Worm (Caenorhabditis elegans) whole organism, mixed stage, embryonic: Measurements from ENCODE around the gene srh-136.

Experiments used
- M03D4.4 ChIP-seq: sonication (generic microtip); optimal IDR thresholded peaks from 2 replicates; lab custom pipeline; 2017; ENCODE audit warnings: mild to moderate bottlenecking, missing genetic modification characterization, missing compliant biosample characterization
- bed-3 ChIP-seq: fragments of 200-800 bp; sonication (Bioruptor generic); optimal IDR thresholded peaks from 3 replicates; lab custom pipeline; 2018; ENCODE audit warnings: mild to moderate bottlenecking, missing genetic modification characterization, moderate library complexity, missing compliant biosample characterization
- blmp-1 ChIP-seq: fragments of 150-350 bp; optimal IDR thresholded peaks from 2 replicates; lab custom pipeline; 2014; ENCODE audit warnings: missing biosample characterization, missing genetic modification characterization
- ceh-39 ChIP-seq: fragments of 150-350 bp; optimal IDR thresholded peaks from 2 replicates; lab custom pipeline; 2014; ENCODE audit warnings: missing biosample characterization, missing genetic modification characterization
- ceh-43 ChIP-seq: fragments of 200-800 bp; sonication (Bioruptor generic); optimal IDR thresholded peaks from 2 replicates; lab custom pipeline; 2018; ENCODE audit warnings: mild to moderate bottlenecking, missing genetic modification characterization, moderate library complexity, missing compliant biosample characterization
- ceh-83 ChIP-seq: fragments of 200-800 bp; sonication (Bioruptor generic); optimal IDR thresholded peaks from 2 replicates; lab custom pipeline; 2018; ENCODE audit warnings: mild to moderate bottlenecking, missing genetic modification characterization, missing compliant biosample characterization
- ces-1 ChIP-seq: fragments of 150-350 bp; optimal IDR thresholded peaks from 2 replicates; lab custom pipeline; 2014; ENCODE audit warnings: missing biosample characterization, missing genetic modification reagents, missing genetic modification characterization
- cnd-1 ChIP-seq: fragments of 200-800 bp; sonication (Bioruptor generic); optimal IDR thresholded peaks from 2 replicates; lab custom pipeline; 2018; ENCODE audit warnings: mild to moderate bottlenecking, missing genetic modification characterization, missing compliant biosample characterization
- drap-1 ChIP-seq: fragments of 200-800 bp; sonication (Bioruptor generic); optimal IDR thresholded peaks from 3 replicates; lab custom pipeline; 2018; ENCODE audit warnings: mild to moderate bottlenecking, missing genetic modification characterization, missing compliant biosample characterization
- flh-1 ChIP-seq: fragments of 200-800 bp; sonication (Bioruptor generic); optimal IDR thresholded peaks from 2 replicates; lab custom pipeline; 2018; ENCODE audit warnings: mild to moderate bottlenecking, missing genetic modification characterization, moderate library complexity, missing compliant biosample characterization
- ham-2 ChIP-seq: fragments of 200-800 bp; sonication (Bioruptor generic); optimal IDR thresholded peaks from 2 replicates; lab custom pipeline; 2018; ENCODE audit warnings: mild to moderate bottlenecking, missing genetic modification characterization, missing compliant biosample characterization
- hlh-1 ChIP-seq: fragments of 150-350 bp; optimal IDR thresholded peaks from 2 replicates; lab custom pipeline; 2014; ENCODE audit warnings: missing biosample characterization, missing genetic modification reagents, missing genetic modification characterization
- lin-32 ChIP-seq: fragments of 200-800 bp; sonication (Bioruptor generic); optimal IDR thresholded peaks from 2 replicates; lab custom pipeline; 2018; ENCODE audit warnings: mild to moderate bottlenecking, missing genetic modification characterization, missing compliant biosample characterization
- lsy-2 ChIP-seq: fragments of 150-350 bp; optimal IDR thresholded peaks from 2 replicates; lab custom pipeline; 2014; ENCODE audit warnings: missing biosample characterization, missing genetic modification characterization
- mab-5 ChIP-seq: fragments of 150-350 bp; optimal IDR thresholded peaks from 2 replicates; lab custom pipeline; 2014; ENCODE audit warnings: missing biosample characterization, missing genetic modification characterization
- mep-1 ChIP-seq: fragments of 150-350 bp; optimal IDR thresholded peaks from 2 replicates; lab custom pipeline; 2017; ENCODE audit warnings: missing biosample characterization, missing genetic modification reagents, missing genetic modification characterization, inconsistent platforms
- mls-2 ChIP-seq: sonication (generic microtip); optimal IDR thresholded peaks from 2 replicates; lab custom pipeline; 2016; ENCODE audit warnings: mild to moderate bottlenecking, missing genetic modification characterization, moderate library complexity, missing compliant biosample characterization
- nhr-12 ChIP-seq: fragments of 150-350 bp; optimal IDR thresholded peaks from 2 replicates; lab custom pipeline; 2014; ENCODE audit warnings: missing biosample characterization, missing genetic modification characterization
- nhr-2 ChIP-seq: fragments of 150-350 bp; optimal IDR thresholded peaks from 2 replicates; lab custom pipeline; 2014; ENCODE audit warnings: missing biosample characterization, missing genetic modification characterization
- nhr-237 ChIP-seq: fragments of 150-350 bp; optimal IDR thresholded peaks from 2 replicates; lab custom pipeline; 2014; ENCODE audit warnings: missing biosample characterization, missing genetic modification characterization
- nhr-28 ChIP-seq: fragments of 150-350 bp; optimal IDR thresholded peaks from 2 replicates; lab custom pipeline; 2014; ENCODE audit warnings: missing biosample characterization, missing genetic modification characterization
- nhr-76 ChIP-seq: sonication (generic microtip); optimal IDR thresholded peaks from 2 replicates; lab custom pipeline; 2017; ENCODE audit warnings: missing biosample characterization, missing genetic modification characterization
- pha-4 ChIP-seq: fragments of 150-350 bp; optimal IDR thresholded peaks from 2 replicates; lab custom pipeline; 2018; ENCODE audit warnings: missing biosample characterization, missing genetic modification reagents, missing genetic modification characterization
- sem-2 ChIP-seq: fragments of 200-800 bp; sonication (Bioruptor generic); optimal IDR thresholded peaks from 2 replicates; lab custom pipeline; 2018; ENCODE audit warnings: mild to moderate bottlenecking, missing genetic modification characterization, missing compliant biosample characterization
- snpc-4 ChIP-seq: fragments of 150-350 bp; optimal IDR thresholded peaks from 2 replicates; lab custom pipeline; 2014; ENCODE audit warnings: missing biosample characterization, missing genetic modification characterization
- sptf-1 ChIP-seq: sonication (generic microtip); optimal IDR thresholded peaks from 2 replicates; lab custom pipeline; 2017; ENCODE audit warnings: mild to moderate bottlenecking, missing genetic modification characterization, moderate library complexity, missing compliant biosample characterization
- unc-120 ChIP-seq: sonication (generic microtip); optimal IDR thresholded peaks from 2 replicates; lab custom pipeline; 2017; ENCODE audit warnings: missing genetic modification characterization, missing compliant biosample characterization; ENCODE audit not compliant: poor library complexity, severe bottlenecking
- unc-39 ChIP-seq: fragments of 150-350 bp; optimal IDR thresholded peaks from 2 replicates; lab custom pipeline; 2014; ENCODE audit warnings: missing biosample characterization, missing genetic modification characterization
- unc-62 ChIP-seq: fragments of 150-350 bp; optimal IDR thresholded peaks from 2 replicates; lab custom pipeline; 2014; ENCODE audit warnings: missing biosample characterization, missing genetic modification reagents, missing genetic modification characterization
- zip-8 ChIP-seq: fragments of 150-350 bp; optimal IDR thresholded peaks from 2 replicates; lab custom pipeline; 2014; ENCODE audit warnings: missing biosample characterization, missing genetic modification characterization
- ztf-11 ChIP-seq: fragments of 150-350 bp; optimal IDR thresholded peaks from 2 replicates; lab custom pipeline; 2014; ENCODE audit warnings: missing biosample characterization, missing genetic modification characterization

srh-136 gene

DNA sequence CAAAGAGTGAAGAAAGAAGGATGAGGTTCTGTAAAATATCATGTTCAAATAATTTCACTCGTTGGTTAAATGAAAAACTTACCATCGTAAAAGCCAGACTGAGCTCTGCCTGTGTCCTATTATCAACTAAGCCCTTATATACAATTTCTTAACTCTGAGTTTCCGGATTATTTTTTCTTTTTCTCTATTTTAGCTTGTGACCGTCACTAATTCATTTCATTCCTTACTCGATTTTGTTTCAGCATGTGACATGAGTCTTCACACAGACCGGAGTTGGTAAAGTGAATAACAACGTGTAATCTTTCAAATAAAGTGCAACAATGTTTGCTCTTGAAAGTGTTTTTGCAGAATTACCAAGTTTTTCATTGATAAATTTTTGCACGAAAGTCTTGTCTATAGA is 36.6 kb upstream of the srh-136 start, which contains the start of gene cpr-2:
Gene cpr-2 (minus strand): TSS at position 101 of the 400 bp plus-strand sequence.
- no peak for TF ChIP-seq nhr-12

DNA sequence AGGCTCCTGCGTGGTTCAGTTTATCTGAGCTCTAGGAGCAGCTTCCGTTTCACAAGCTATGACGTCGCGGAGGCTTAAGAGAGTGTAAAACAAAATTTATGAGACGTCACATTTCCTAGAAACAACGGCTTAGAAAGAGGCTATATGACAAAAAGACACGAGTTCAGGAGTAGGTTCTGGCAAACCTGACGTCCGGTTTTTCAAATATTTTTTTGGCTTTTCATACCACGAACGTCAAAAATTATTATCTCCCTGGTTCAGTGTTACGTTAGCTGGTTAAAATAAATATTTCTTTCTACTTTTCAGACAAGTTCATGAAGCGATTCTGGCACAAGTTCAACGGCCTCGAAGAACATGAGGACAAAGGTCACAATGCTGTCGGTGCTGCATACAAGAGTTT is 30.4 kb upstream of the srh-136 start, which contains the start of gene F36D3.16:
Gene F36D3.16 (plus strand): TSS at position 301 of the 400 bp plus-strand sequence.
- TF ChIP-seq ceh-39, result no peak
- no peak for TF ChIP-seq unc-39
- no peak for TF ChIP-seq M03D4.4
- TF ChIP-seq lsy-2 (tag; lab: Kevin White, UChicago), result no peak
- no peak for TF ChIP-seq nhr-12

DNA sequence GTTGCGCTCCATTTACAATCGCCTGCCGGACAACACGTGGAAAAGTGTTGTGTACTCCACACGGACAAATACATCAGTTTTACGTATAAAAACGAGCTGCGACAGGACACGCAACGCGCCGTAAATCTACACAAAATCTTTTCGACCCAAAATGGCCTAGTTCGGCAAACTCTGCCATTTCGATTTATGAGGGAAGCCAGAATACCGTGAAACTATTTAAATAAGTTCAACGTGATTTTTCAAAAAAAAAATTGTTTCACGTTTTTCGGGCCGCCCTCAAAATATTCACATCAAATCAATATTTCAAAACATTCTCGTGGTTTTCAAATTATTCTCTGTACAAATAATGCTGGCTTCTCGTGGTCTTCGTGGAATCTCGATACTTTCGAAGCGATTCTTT is 29.5 kb upstream of the srh-136 start, which contains the start of gene F36D3.8:
Gene F36D3.8 (plus strand): TSS at position 301 of the 400 bp plus-strand sequence.
- TF ChIP-seq ceh-43 (no peak), flh-1 (GFP tag; lab: Kevin White, UChicago) (no peak), ham-2 (GFP tag; lab: Kevin White, UChicago) (no peak), nhr-76 (tag; lab: Kevin White, UChicago) (no peak), nhr-2 (tag; lab: Kevin White, UChicago) (no peak), hlh-1 (tag; lab: Kevin White, UChicago) (no peak), nhr-12 (no peak), zip-8 (tag; lab: Kevin White, UChicago) (no peak), unc-39 (no peak), lin-32 (no peak)

DNA sequence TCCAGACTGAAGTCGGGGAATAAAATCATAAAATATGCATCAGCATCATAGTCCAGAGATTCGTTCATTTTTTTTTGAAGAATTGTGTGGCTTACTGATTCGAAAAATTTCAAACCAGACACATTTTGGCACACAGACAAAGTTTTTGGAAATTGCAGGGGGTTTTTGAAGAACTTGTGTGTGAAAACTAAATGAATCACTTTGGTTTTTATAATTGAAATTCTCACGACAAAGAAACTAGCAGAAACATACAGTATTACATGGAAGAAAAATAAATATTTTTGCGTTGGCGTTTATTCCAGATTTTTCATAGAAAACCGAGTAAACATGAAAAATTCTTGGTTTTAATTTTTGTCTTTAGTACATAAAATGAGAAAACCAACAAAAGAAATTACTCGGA is 24.8 kb upstream of the srh-136 start, which contains the start of gene srw-34:
Gene srw-34 (minus strand): TSS at position 101 of the 400 bp plus-strand sequence.
- TF ChIP-seq ceh-39, result no peak
- no peak for TF ChIP-seq lsy-2 (tag; lab: Kevin White, UChicago)
- TF ChIP-seq nhr-237 (tag; lab: Kevin White, UChicago), result no peak
- TF ChIP-seq bed-3 (GFP tag; lab: Kevin White, UChicago), result no peak
- no peak for TF ChIP-seq ham-2 (GFP tag; lab: Kevin White, UChicago)
- no peak for TF ChIP-seq nhr-12
- no peak for TF ChIP-seq ceh-43
- TF ChIP-seq blmp-1 (tag; lab: Kevin White, UChicago), result no peak
- TF ChIP-seq cnd-1 (tag; lab: Kevin White, UChicago), result no peak
- TF ChIP-seq snpc-4 (tag; lab: Kevin White, UChicago), result no peak
- no peak for TF ChIP-seq mab-5 (tag; lab: Kevin White, UChicago)
- no peak for TF ChIP-seq ceh-83 (GFP tag; lab: Kevin White, UChicago)
- TF ChIP-seq zip-8 (tag; lab: Kevin White, UChicago), result no peak
- TF ChIP-seq ces-1 (GFP tag; lab: Kevin White, UChicago), result no peak
- TF ChIP-seq mls-2, result no peak
- no peak for TF ChIP-seq pha-4 (tag; lab: Kevin White, UChicago)
- TF ChIP-seq sptf-1 (tag; lab: Kevin White, UChicago), result no peak
- no peak for TF ChIP-seq unc-62 (GFP tag; lab: Kevin White, UChicago)
- no peak for TF ChIP-seq drap-1 (GFP tag; lab: Kevin White, UChicago)

DNA sequence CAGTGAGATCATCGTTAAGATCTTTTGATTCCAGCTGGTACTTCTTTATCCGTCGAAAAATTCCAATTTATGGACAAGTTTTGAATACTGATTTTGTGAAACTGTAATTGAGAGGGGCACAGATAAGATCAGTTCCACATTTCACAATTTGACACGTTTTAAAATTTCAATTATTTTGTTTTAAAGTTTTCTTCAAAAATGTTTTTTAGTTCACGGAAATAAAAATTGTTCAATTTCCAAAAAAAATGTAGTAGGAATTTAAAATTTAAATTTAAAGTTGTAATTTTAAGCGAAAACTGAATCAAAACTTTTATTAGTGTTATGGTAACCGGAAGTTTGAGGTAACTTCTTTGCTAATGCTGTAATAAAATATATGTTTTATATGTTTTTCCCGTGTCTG is 20.2 kb upstream of the srh-136 start, which contains the start of gene F36D3.4:
Gene F36D3.4 (minus strand): TSS at position 101 of the 400 bp plus-strand sequence.
- TF ChIP-seq ztf-11 (tag; lab: Kevin White, UChicago) (no peak), drap-1 (GFP tag; lab: Kevin White, UChicago) (no peak), sptf-1 (tag; lab: Kevin White, UChicago) (no peak), nhr-2 (tag; lab: Kevin White, UChicago) (no peak), mep-1 (tag; lab: Kevin White, UChicago) (no peak), sem-2 (no peak), lin-32 (no peak), blmp-1 (tag; lab: Kevin White, UChicago) (no peak), unc-120 (tag; lab: Kevin White, UChicago) (no peak), mls-2 (no peak), M03D4.4 (no peak), ces-1 (GFP tag; lab: Kevin White, UChicago) (no peak), ham-2 (GFP tag; lab: Kevin White, UChicago) (no peak), zip-8 (tag; lab: Kevin White, UChicago) (no peak), unc-39 (no peak), cnd-1 (tag; lab: Kevin White, UChicago) (no peak), nhr-28 (no peak), nhr-12 (no peak), hlh-1 (tag; lab: Kevin White, UChicago) (no peak)
